Comparison of ENCODE assay signal across 5 worm cellular contexts in genomic region chrII:1244420-1244959, ce11.
TF ChIP-seq lines count a peak whose summit lies in the region.

No protein-coding gene starts in this region.

TF ChIP-seq in whole organism, L1 larva, 84 proteins besides CTCF, POLR2A, EP300 and RAD21:
- TF ChIP-seq elt-2 (tag; optimal IDR thresholded peaks at IDR 0.05; lab: Kevin White, UChicago) = no peak
- TF ChIP-seq pqm-1 (tag; optimal IDR thresholded peaks at IDR 0.05; lab: Kevin White, UChicago) = no peak
- no peak for TF ChIP-seq ceh-88 (GFP tag; IDR thresholded peaks at IDR 0.05; lab: Robert Waterston, UW)
- peak; percentile 10 for TF ChIP-seq nhr-85 (tag; lab: Kevin White, UChicago)
- TF ChIP-seq fkh-8 (tag; optimal IDR thresholded peaks at IDR 0.05; lab: Kevin White, UChicago) = no peak
- TF ChIP-seq blmp-1 (tag; optimal IDR thresholded peaks at IDR 0.05; lab: Kevin White, UChicago) = peak; percentile 92

TF ChIP-seq in whole organism, L3 larva, 47 proteins besides CTCF, POLR2A, EP300 and RAD21 (continues in another document):
- TF ChIP-seq nhr-25 (tag; optimal IDR thresholded peaks at IDR 0.05; lab: Kevin White, UChicago) (peak; percentile 54), nfya-1 (tag; optimal IDR thresholded peaks at IDR 0.05; lab: Kevin White, UChicago; ENCODE audit: insufficient read depth) (no peak), fkh-10 (GFP tag; optimal IDR thresholded peaks at IDR 0.05; lab: Kevin White, UChicago) (no peak), lin-39 (tag; optimal IDR thresholded peaks at IDR 0.05; lab: Kevin White, UChicago) (no peak), elt-1 (tag; optimal IDR thresholded peaks at IDR 0.05; lab: Kevin White, UChicago) (no peak), nhr-77 (tag; optimal IDR thresholded peaks at IDR 0.05; lab: Kevin White, UChicago) (no peak), ztf-11 (tag; optimal IDR thresholded peaks at IDR 0.05; lab: Kevin White, UChicago) (no peak), ceh-28 (tag; optimal IDR thresholded peaks at IDR 0.05; lab: Kevin White, UChicago) (no peak), lsy-12 (tag; optimal IDR thresholded peaks at IDR 0.05; lab: Kevin White, UChicago) (peak; percentile 77), unc-62 (GFP tag; optimal IDR thresholded peaks at IDR 0.05; lab: Kevin White, UChicago) (no peak), nhr-11 (tag; optimal IDR thresholded peaks at IDR 0.05; lab: Kevin White, UChicago) (no peak), eor-1 (tag; optimal IDR thresholded peaks at IDR 0.05; lab: Kevin White, UChicago) (no peak), hmg-11 (tag; optimal IDR thresholded peaks at IDR 0.05; lab: Kevin White, UChicago) (no peak), elt-3 (tag; optimal IDR thresholded peaks at IDR 0.05; lab: Kevin White, UChicago) (no peak), ztf-4 (tag; optimal IDR thresholded peaks at IDR 0.05; lab: Kevin White, UChicago) (no peak), R02D3.7 (tag; optimal IDR thresholded peaks at IDR 0.05; lab: Kevin White, UChicago) (no peak), unc-39 (tag; optimal IDR thresholded peaks at IDR 0.05; lab: Kevin White, UChicago) (no peak), ceh-16 (tag; optimal IDR thresholded peaks at IDR 0.05; lab: Kevin White, UChicago) (no peak), egl-27 (tag; optimal IDR thresholded peaks at IDR 0.05; lab: Kevin White, UChicago) (no peak), ama-1 (optimal IDR thresholded peaks at IDR 0.05; lab: Kevin White, UChicago) (peak; percentile 55), skn-1 (tag; optimal IDR thresholded peaks at IDR 0.05; lab: Kevin White, UChicago) (no peak), tbx-2 (tag; optimal IDR thresholded peaks at IDR 0.05; lab: Kevin White, UChicago) (no peak), aly-2 (tag; optimal IDR thresholded peaks at IDR 0.05; lab: Kevin White, UChicago) (no peak)

TF ChIP-seq in whole organism, early embryonic, 17 proteins besides CTCF, POLR2A, EP300 and RAD21:
- TF ChIP-seq hmg-4 (GFP tag; optimal IDR thresholded peaks at IDR 0.05; lab: Kevin White, UChicago) (peak; percentile 8), ama-1 (optimal IDR thresholded peaks at IDR 0.05; lab: Kevin White, UChicago) (no peak), ets-7 (tag; optimal IDR thresholded peaks at IDR 0.05; lab: Kevin White, UChicago) (no peak), sea-1 (GFP tag; conservative IDR thresholded peaks at IDR 0.05; lab: Robert Waterston, UW) (no peak), B0310.2 (tag; optimal IDR thresholded peaks at IDR 0.05; lab: Kevin White, UChicago) (no peak), ceh-13 (GFP tag; optimal IDR thresholded peaks at IDR 0.05; lab: Kevin White, UChicago) (no peak), aly-1 (tag; optimal IDR thresholded peaks at IDR 0.05; lab: Kevin White, UChicago) (no peak)

TF ChIP-seq in whole organism, midembryonic, 9 proteins besides CTCF, POLR2A, EP300 and RAD21:
- TF ChIP-seq ref-1 (GFP tag; conservative IDR thresholded peaks at IDR 0.05; lab: Robert Waterston, UW) (no peak), klf-2 (GFP tag; conservative IDR thresholded peaks at IDR 0.05; lab: Robert Waterston, UW) (peak; percentile 47; the same call in 1 of the 2 replicates)

TF ChIP-seq in whole organism, young adult, 124 proteins besides CTCF, POLR2A, EP300 and RAD21:
- TF ChIP-seq ztf-26 (tag; optimal IDR thresholded peaks at IDR 0.05; lab: Kevin White, UChicago) (no peak), zfh-2 (GFP tag; conservative IDR thresholded peaks at IDR 0.05; lab: Robert Waterston, UW) (0 out of 2 replicates have a peak, but pooled peaks have one; percentile 35)
TF ChIP-seq in whole organism, young adult: peak in this region for 1.
